Worm (Caenorhabditis elegans) whole organism, young adult: Measurements from ENCODE around the gene sma-5.

Source experiments
- akir-1 ChIP-seq: fragments of 200-800 bp; sonication (Bioruptor generic); optimal IDR thresholded peaks from 2 replicates; lab custom pipeline; 2018; ENCODE audit warnings: mild to moderate bottlenecking, missing genetic modification characterization, moderate library complexity, missing compliant biosample characterization
- atf-7 ChIP-seq: sonication (generic microtip); optimal IDR thresholded peaks from 2 replicates; lab custom pipeline; 2017; ENCODE audit warnings: mild to moderate bottlenecking, missing genetic modification characterization, missing compliant biosample characterization
- chd-7 ChIP-seq: sonication (generic microtip); optimal IDR thresholded peaks from 2 replicates; lab custom pipeline; 2016; ENCODE audit warnings: mild to moderate bottlenecking, missing genetic modification characterization, moderate library complexity, missing compliant biosample characterization
- egrh-3 ChIP-seq: fragments of 200-800 bp; sonication (Bioruptor generic); IDR thresholded peaks from 2 replicates; pipeline ENCODE4 v1.3.6; 2022; ENCODE audit warnings: missing genetic modification reagents, missing genetic modification characterization, missing compliant biosample characterization
- pha-4 ChIP-seq: fragments of 150-350 bp; sonication (generic microtip); optimal IDR thresholded peaks from 2 replicates; lab custom pipeline; 2014; ENCODE audit warnings: missing biosample characterization, missing genetic modification reagents, missing genetic modification characterization
- snpc-1.3 ChIP-seq: sonication (generic microtip); optimal IDR thresholded peaks from 2 replicates; lab custom pipeline; 2017; ENCODE audit warnings: missing genetic modification characterization, mild to moderate bottlenecking, missing compliant biosample characterization, antibody characterized with exemption, moderate library complexity, missing genotype, missing genetic modification reagents; ENCODE audit not compliant: insufficient read depth
- snpc-3.4 ChIP-seq: sonication (generic microtip); optimal IDR thresholded peaks from 2 replicates; lab custom pipeline; 2017; ENCODE audit warnings: missing genetic modification characterization, mild to moderate bottlenecking, missing compliant biosample characterization, antibody characterized with exemption, moderate library complexity, missing genotype, missing genetic modification reagents
- snpc-4 ChIP-seq, 5 experiments: fragments of 150-350 bp in 1 of 5; sonication (generic microtip) in 4 of 5; optimal IDR thresholded peaks; 2 replicates each; lab custom pipeline; 2014 to 2018; ENCODE audit warnings: missing genetic modification characterization in 5 of 5, missing biosample characterization in 3 of 5, antibody characterized with exemption in 2 of 5, mild to moderate bottlenecking in 2 of 5, missing compliant biosample characterization in 2 of 5, missing genotype in 2 of 5, moderate library complexity in 2 of 5, missing genetic modification reagents in 1 of 5
- xnd-1 ChIP-seq: sonication (generic microtip); optimal IDR thresholded peaks from 2 replicates; lab custom pipeline; 2016; ENCODE audit warnings: missing genotype, missing genetic modification reagents, missing genetic modification characterization, missing compliant biosample characterization
- ztf-26 ChIP-seq: sonication (generic microtip); optimal IDR thresholded peaks from 2 replicates; lab custom pipeline; 2017; ENCODE audit warnings: missing genetic modification characterization, missing compliant biosample characterization

DNA sequence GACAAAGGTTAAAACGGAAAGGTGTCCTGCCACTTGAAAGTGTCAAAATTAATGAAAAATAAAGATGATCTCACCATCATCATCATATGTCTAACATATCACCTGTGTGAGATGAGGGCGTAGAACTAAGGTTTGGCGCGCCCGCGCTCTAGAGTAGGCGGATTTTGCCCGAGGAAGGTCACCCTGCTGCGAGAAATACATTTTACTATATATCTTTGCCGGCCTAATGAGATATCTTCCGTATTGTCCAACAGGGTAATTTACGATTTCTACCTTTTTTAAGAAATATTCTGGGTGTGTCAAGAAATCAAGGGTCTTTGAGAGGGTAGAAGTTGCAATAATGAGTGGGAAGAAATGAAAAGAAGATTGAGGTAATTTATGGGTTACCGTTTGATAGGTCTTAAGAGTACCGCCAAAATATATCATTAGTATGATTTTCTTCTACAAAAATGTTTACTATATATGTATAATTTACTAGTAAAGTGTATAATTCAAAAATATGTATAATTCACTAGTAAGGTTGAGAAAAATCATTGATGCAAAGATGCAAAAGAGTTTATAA, 2.6 kb upstream of the sma-5 start:
- no peak for TF ChIP-seq egrh-3 (GFP tag; lab: Robert Waterston, UW)
- no peak for TF ChIP-seq xnd-1 (tag; lab: Kevin White, UChicago)
- no peak for TF ChIP-seq atf-7
- no peak for TF ChIP-seq pha-4
- no peak for TF ChIP-seq ztf-26
- TF ChIP-seq chd-7 (tag; lab: Kevin White, UChicago), result no peak
- TF ChIP-seq snpc-4 (GFP tag; optimal IDR thresholded peaks at IDR 0.05; lab: Kevin White, UChicago), result no peak
- no peak for TF ChIP-seq snpc-4 (tag; optimal IDR thresholded peaks at IDR 0.05; lab: Kevin White, UChicago)
- no peak for TF ChIP-seq snpc-1.3 (tag; lab: Kevin White, UChicago)
- TF ChIP-seq akir-1, result no peak
- TF ChIP-seq snpc-3.4 (tag; lab: Kevin White, UChicago), result no peak
